Worm (Caenorhabditis elegans): Measurements from ENCODE around the gene W06G6.11.

- TF ChIP-seq unc-62 (GFP tag; optimal IDR thresholded peaks at IDR 0.05) (no peak), atf-7 (tag; optimal IDR thresholded peaks at IDR 0.05) (no peak), gei-17 (GFP tag; optimal IDR thresholded peaks at IDR 0.05) (no peak), snpc-1.3 (tag; optimal IDR thresholded peaks at IDR 0.05; ENCODE audit: insufficient read depth) (no peak), nhr-90 (tag; optimal IDR thresholded peaks at IDR 0.05) (no peak), mxl-1 (tag; optimal IDR thresholded peaks at IDR 0.05) (no peak), ceh-27 (GFP tag; optimal IDR thresholded peaks at IDR 0.05) (no peak), Y56A3A.18 (GFP tag; IDR thresholded peaks at IDR 0.05) (no peak), madf-3 (GFP tag; IDR thresholded peaks at IDR 0.05) (no peak), Y53G8AR.9 (GFP tag; conservative IDR thresholded peaks at IDR 0.05) (no peak), F10E7.11 (tag; optimal IDR thresholded peaks at IDR 0.05) (no peak), cebp-2 (GFP tag; IDR thresholded peaks at IDR 0.05) (no peak), pha-4 (tag; optimal IDR thresholded peaks at IDR 0.05) (no peak), F33H1.4 (GFP tag; IDR thresholded peaks at IDR 0.05) (no peak)
Measured at ce11 chrV:16679237-16679636, 30.1 kb upstream of the W06G6.11 start, which contains the start of gene srz-103.
